Fruit fly (Drosophila melanogaster) whole organism, embryonic: ENCODE measurements around the gene Pph13.
A peak's percentile ranks its signal among the peaks of the same experiment; 100 is the strongest.

Experiments used
- Bdp1 ChIP-seq: fragments of 200-800 bp; sonication (Bioruptor generic); optimal IDR thresholded peaks from 3 replicates; lab custom pipeline; 2016; ENCODE audit warnings: missing biosample characterization, missing genetic modification characterization
- CG10979 ChIP-seq: fragments of 200-800 bp; sonication (Bioruptor generic); optimal IDR thresholded peaks from 2 replicates; lab custom pipeline; 2018; ENCODE audit warnings: missing biosample characterization, mild to moderate bottlenecking, missing genetic modification characterization, moderate library complexity
- CG11247 ChIP-seq: fragments of 200-800 bp; sonication (Bioruptor generic); IDR thresholded peaks from 2 replicates; pipeline ENCODE4 v1.3.6; 2022; ENCODE audit warnings: missing biosample characterization, missing genetic modification characterization
- CG11398 ChIP-seq: fragments of 200-800 bp; sonication (Bioruptor generic); optimal IDR thresholded peaks from 2 replicates; lab custom pipeline; 2016; ENCODE audit warnings: missing biosample characterization, missing genetic modification characterization
- CG12104 ChIP-seq: fragments of 200-800 bp; sonication (Bioruptor generic); optimal IDR thresholded peaks from 3 replicates; lab custom pipeline; 2016; ENCODE audit warnings: missing biosample characterization, missing genetic modification characterization
- CG12155 ChIP-seq: fragments of 200-800 bp; sonication (Bioruptor generic); optimal IDR thresholded peaks from 3 replicates; lab custom pipeline; 2016; ENCODE audit warnings: missing biosample characterization, missing genetic modification characterization
- CG14441 ChIP-seq: fragments of 200-800 bp; sonication (Bioruptor generic); IDR thresholded peaks from 2 replicates; pipeline ENCODE4 v1.3.6; 2022; ENCODE audit warnings: missing biosample characterization, missing genetic modification characterization
- CG17912 ChIP-seq: fragments of 200-800 bp; sonication (Bioruptor generic); optimal IDR thresholded peaks from 2 replicates; lab custom pipeline; 2018; ENCODE audit warnings: missing biosample characterization, mild to moderate bottlenecking, missing genetic modification characterization
- CG18011 ChIP-seq: fragments of 200-800 bp; sonication (Bioruptor generic); optimal IDR thresholded peaks from 2 replicates; lab custom pipeline; 2017; ENCODE audit warnings: missing biosample characterization, missing genetic modification characterization, mild to moderate bottlenecking, moderate library complexity, missing genotype
- CG1832 ChIP-seq: fragments of 200-800 bp; sonication (Bioruptor generic); optimal IDR thresholded peaks from 2 replicates; lab custom pipeline; 2017; ENCODE audit warnings: missing biosample characterization, mild to moderate bottlenecking, missing genetic modification characterization, inconsistent platforms
- CG2120 ChIP-seq: fragments of 200-800 bp; sonication (Bioruptor generic); optimal IDR thresholded peaks from 3 replicates; lab custom pipeline; 2016; ENCODE audit warnings: missing biosample characterization, missing genetic modification characterization
- CG3407 ChIP-seq: fragments of 200-800 bp; sonication (Bioruptor generic); optimal IDR thresholded peaks from 2 replicates; lab custom pipeline; 2018; ENCODE audit warnings: missing biosample characterization, mild to moderate bottlenecking, missing genetic modification characterization
- CG42726 ChIP-seq: fragments of 200-800 bp; sonication (Bioruptor generic); IDR thresholded peaks from 2 replicates; pipeline ENCODE4 v1.3.6; 2022; ENCODE audit warnings: missing biosample characterization, missing genetic modification characterization; ENCODE audit not compliant: partially characterized antibody
- CG5953 ChIP-seq: fragments of 200-800 bp; sonication (Bioruptor generic); IDR thresholded peaks from 2 replicates; pipeline ENCODE4 v1.3.6; 2022; ENCODE audit warnings: missing biosample characterization, missing genetic modification characterization
- CG6765 ChIP-seq: fragments of 200-800 bp; sonication (Bioruptor generic); optimal IDR thresholded peaks from 3 replicates; lab custom pipeline; 2017; ENCODE audit warnings: missing biosample characterization, mild to moderate bottlenecking, missing genetic modification characterization
- CG6813 ChIP-seq: fragments of 200-800 bp; sonication (Bioruptor generic); optimal IDR thresholded peaks from 2 replicates; lab custom pipeline; 2017; ENCODE audit warnings: missing biosample characterization, missing genetic modification characterization, mild to moderate bottlenecking, moderate library complexity, missing genetic modification reagents
- CG8281 ChIP-seq: fragments of 200-800 bp; sonication (Bioruptor generic); optimal IDR thresholded peaks from 2 replicates; lab custom pipeline; 2018; ENCODE audit warnings: missing biosample characterization, mild to moderate bottlenecking, missing genetic modification characterization, moderate library complexity
- CoRest ChIP-seq: fragments of 200-800 bp; sonication (Bioruptor generic); optimal IDR thresholded peaks from 3 replicates; lab custom pipeline; 2018; ENCODE audit warnings: missing biosample characterization, mild to moderate bottlenecking, missing genetic modification characterization, moderate library complexity
- Dbx ChIP-seq: fragments of 200-800 bp; sonication (Bioruptor generic); IDR thresholded peaks from 3 replicates; pipeline ENCODE4 v1.3.6; 2022; ENCODE audit warnings: missing biosample characterization, missing genetic modification characterization
- Dek ChIP-seq: fragments of 200-800 bp; sonication (Bioruptor generic); optimal IDR thresholded peaks from 3 replicates; lab custom pipeline; 2019; ENCODE audit warnings: missing biosample characterization, mild to moderate bottlenecking, missing genetic modification characterization, moderate library complexity
- E2f2 ChIP-seq: fragments of 200-800 bp; sonication (Bioruptor generic); IDR thresholded peaks from 2 replicates; pipeline ENCODE4 v1.3.6; 2022; ENCODE audit warnings: missing biosample characterization, missing genetic modification characterization
- Lhr ChIP-seq: fragments of 200-800 bp; sonication (Bioruptor generic); optimal IDR thresholded peaks from 3 replicates; lab custom pipeline; 2017; ENCODE audit warnings: mild to moderate bottlenecking, missing biosample characterization, missing genetic modification reagents, missing genetic modification characterization
- Lim3 ChIP-seq: fragments of 200-800 bp; sonication (Bioruptor generic); IDR thresholded peaks from 2 replicates; pipeline ENCODE4 v1.3.6; 2022; ENCODE audit warnings: missing biosample characterization, missing genetic modification characterization
- MBD-R2 ChIP-seq: fragments of 200-800 bp; sonication (Bioruptor generic); IDR thresholded peaks from 2 replicates; pipeline ENCODE4 v1.3.6; 2022; ENCODE audit warnings: missing biosample characterization, missing genetic modification characterization
- MTF-1 ChIP-seq: fragments of 200-800 bp; sonication (Bioruptor generic); optimal IDR thresholded peaks from 2 replicates; lab custom pipeline; 2018; ENCODE audit warnings: missing biosample characterization, mild to moderate bottlenecking, missing genetic modification characterization, borderline replicate concordance
- Mes4 ChIP-seq: fragments of 200-800 bp; sonication (Bioruptor generic); optimal IDR thresholded peaks from 2 replicates; lab custom pipeline; 2016; ENCODE audit warnings: missing biosample characterization, missing genetic modification characterization
- Myb ChIP-seq: fragments of 200-800 bp; sonication (Bioruptor generic); optimal IDR thresholded peaks from 2 replicates; lab custom pipeline; 2016; ENCODE audit warnings: missing biosample characterization, missing genetic modification characterization
- Oaz ChIP-seq: fragments of 200-800 bp; sonication (Bioruptor generic); IDR thresholded peaks from 2 replicates; pipeline ENCODE4 v1.3.6; 2022; ENCODE audit warnings: missing biosample characterization, missing genetic modification characterization
- Poxn ChIP-seq: fragments of 200-800 bp; sonication (Bioruptor generic); IDR thresholded peaks from 2 replicates; pipeline ENCODE4 v1.3.6; 2022; ENCODE audit warnings: missing biosample characterization, missing genetic modification characterization
- Side ChIP-seq: fragments of 200-800 bp; sonication (Bioruptor generic); optimal IDR thresholded peaks from 2 replicates; lab custom pipeline; 2016; ENCODE audit warnings: missing biosample characterization, missing genetic modification characterization
- Sin3A ChIP-seq: fragments of >200 bp; optimal IDR thresholded peaks from 2 replicates; lab custom pipeline; 2018
- Vsx1 ChIP-seq: fragments of 200-800 bp; sonication (Bioruptor generic); optimal IDR thresholded peaks from 2 replicates; lab custom pipeline; 2017; ENCODE audit warnings: missing biosample characterization, mild to moderate bottlenecking, missing genetic modification characterization, missing genetic modification reagents
- Xrp1 ChIP-seq: fragments of 200-800 bp; sonication (Bioruptor generic); IDR thresholded peaks from 2 replicates; pipeline ENCODE4 v1.3.6; 2022; ENCODE audit warnings: missing biosample characterization, missing genetic modification characterization
- caup ChIP-seq: fragments of 200-800 bp; sonication (Bioruptor generic); optimal IDR thresholded peaks from 3 replicates; lab custom pipeline; 2017; ENCODE audit warnings: missing biosample characterization, mild to moderate bottlenecking, missing genetic modification characterization, moderate library complexity; ENCODE audit not compliant: severe bottlenecking
- crp ChIP-seq, 2 experiments: fragments of 200-800 bp; sonication (Bioruptor generic); optimal IDR thresholded peaks; 2 replicates in 1 of 2; 3 replicates in 1 of 2; lab custom pipeline; 2017; ENCODE audit warnings: missing biosample characterization in 2 of 2, missing genetic modification characterization in 2 of 2, mild to moderate bottlenecking in 1 of 2, moderate library complexity in 1 of 2
- dimm ChIP-seq: fragments of 200-800 bp; sonication (Bioruptor generic); IDR thresholded peaks from 2 replicates; pipeline ENCODE4 v1.3.6; 2022; ENCODE audit warnings: missing biosample characterization, missing genetic modification characterization
- eve ChIP-seq, 2 experiments: fragments of >200 bp; optimal IDR thresholded peaks; 2 replicates each; lab custom pipeline; 2017; ENCODE audit warnings: missing biosample characterization in 2 of 2, missing genetic modification characterization in 2 of 2
- gce ChIP-seq: fragments of 200-800 bp; sonication (Bioruptor generic); IDR thresholded peaks from 3 replicates; pipeline ENCODE4 v1.3.6; 2022; ENCODE audit warnings: missing biosample characterization, missing genetic modification characterization
- her ChIP-seq: fragments of 200-800 bp; sonication (Bioruptor generic); optimal IDR thresholded peaks from 2 replicates; lab custom pipeline; 2016; ENCODE audit warnings: missing biosample characterization, missing genetic modification characterization
- nerfin-2 ChIP-seq: fragments of 200-800 bp; sonication (Bioruptor generic); IDR thresholded peaks from 2 replicates; pipeline ENCODE4 v1.3.6; 2022; ENCODE audit warnings: missing biosample characterization, missing genetic modification characterization; ENCODE audit not compliant: partially characterized antibody
- phol ChIP-seq: fragments of 200-800 bp; sonication (Bioruptor generic); optimal IDR thresholded peaks from 3 replicates; lab custom pipeline; 2018; ENCODE audit warnings: missing biosample characterization, mild to moderate bottlenecking, missing genetic modification characterization, moderate library complexity
- pnt ChIP-seq: fragments of 200-800 bp; sonication (Bioruptor generic); optimal IDR thresholded peaks from 3 replicates; lab custom pipeline; 2016; ENCODE audit warnings: missing biosample characterization, missing genetic modification characterization
- pum ChIP-seq: fragments of 200-800 bp; sonication (Bioruptor generic); optimal IDR thresholded peaks from 2 replicates; lab custom pipeline; 2016; ENCODE audit warnings: missing biosample characterization, missing genetic modification characterization
- pzg ChIP-seq: fragments of 200-800 bp; sonication (Bioruptor generic); optimal IDR thresholded peaks from 3 replicates; lab custom pipeline; 2018; ENCODE audit warnings: missing biosample characterization, mild to moderate bottlenecking, missing genetic modification characterization, moderate library complexity
- shn ChIP-seq: fragments of 200-800 bp; sonication (Bioruptor generic); optimal IDR thresholded peaks from 3 replicates; lab custom pipeline; 2016; ENCODE audit warnings: missing biosample characterization, missing genetic modification characterization
- slbo ChIP-seq: fragments of 200-800 bp; sonication (Bioruptor generic); IDR thresholded peaks from 2 replicates; pipeline ENCODE4 v1.3.6; 2022; ENCODE audit warnings: missing biosample characterization, missing genetic modification characterization
- stwl ChIP-seq: fragments of 200-800 bp; sonication (Bioruptor generic); optimal IDR thresholded peaks from 3 replicates; lab custom pipeline; 2018; ENCODE audit warnings: missing biosample characterization, mild to moderate bottlenecking, missing genetic modification characterization, moderate library complexity
- tna ChIP-seq: fragments of 200-800 bp; sonication (Bioruptor generic); IDR thresholded peaks from 2 replicates; pipeline ENCODE4 v1.3.6; 2022; ENCODE audit warnings: missing biosample characterization, missing genetic modification characterization; ENCODE audit not compliant: partially characterized antibody
- twi ChIP-seq: fragments of 200-800 bp; optimal IDR thresholded peaks from 2 replicates; lab custom pipeline; 2019; ENCODE audit warnings: missing biosample characterization, mild to moderate bottlenecking, missing genetic modification characterization, moderate library complexity
- wor ChIP-seq: fragments of 200-800 bp; sonication (Bioruptor generic); IDR thresholded peaks from 2 replicates; pipeline ENCODE4 v1.3.6; 2022; ENCODE audit warnings: missing biosample characterization, missing genetic modification characterization

Gene Pph13

dm6 chr2L:540572-541210 lies 36.6 kb upstream of the Pph13 start (continued):
- TF ChIP-seq CG11247 (GFP tag; lab: Robert Waterston, UW) (no peak), CoRest (tag; lab: Kevin White, UChicago) (peak; percentile 79), CG1832 (GFP tag; lab: Kevin White, UChicago) (no peak), CG14441 (GFP tag; lab: Robert Waterston, UW) (no peak), CG3407 (GFP tag; lab: Kevin White, UChicago) (no peak), nerfin-2 (GFP tag; lab: Robert Waterston, UW) (no peak), CG6765 (GFP tag; lab: Kevin White, UChicago) (peak; percentile 23), Myb (peak; percentile 100), twi (peak; percentile 8), CG6813 (GFP tag; lab: Kevin White, UChicago) (peak; percentile 17), CG5953 (GFP tag; lab: Robert Waterston, UW) (no peak), CG12155 (GFP tag; lab: Kevin White, UChicago) (no peak), Lhr (GFP tag; lab: Kevin White, UChicago) (peak; percentile 100), Dbx (GFP tag; lab: Robert Waterston, UW) (no peak), Side (GFP tag; lab: Kevin White, UChicago) (no peak), Poxn (no peak), Vsx1 (no peak), stwl (tag; lab: Kevin White, UChicago) (peak; percentile 70), caup (GFP tag; lab: Kevin White, UChicago) (peak; percentile 8), CG18011 (GFP tag; lab: Kevin White, UChicago) (no peak), Oaz (GFP tag; lab: Robert Waterston, UW) (no peak), CG8281 (tag; lab: Kevin White, UChicago) (no peak), E2f2 (GFP tag; lab: Robert Waterston, UW) (peak; percentile 74), CG10979 (no peak), Lim3 (GFP tag; lab: Robert Waterston, UW) (no peak), Dek (tag; lab: Kevin White, UChicago) (peak; percentile 19), CG42726 (GFP tag; lab: Robert Waterston, UW) (peak; percentile 28), CG11398 (GFP tag; lab: Kevin White, UChicago) (peak; percentile 36), MTF-1 (GFP tag; lab: Kevin White, UChicago) (no peak), pzg (GFP tag; lab: Kevin White, UChicago) (peak; percentile 55), wor (GFP tag; lab: Robert Waterston, UW) (no peak), dimm (GFP tag; lab: Robert Waterston, UW) (no peak), Bdp1 (GFP tag; lab: Kevin White, UChicago) (no peak), tna (GFP tag; lab: Robert Waterston, UW) (0 out of 2 replicates have a peak, but pooled peaks have one; percentile 56), CG17912 (GFP tag; lab: Kevin White, UChicago) (peak; percentile 77), her (GFP tag; lab: Kevin White, UChicago) (no peak), Xrp1 (no peak), shn (GFP tag; lab: Kevin White, UChicago) (no peak), eve (GFP tag; optimal IDR thresholded peaks at IDR 0.05; lab: Kevin White, UChicago) (no peak), slbo (GFP tag; lab: Robert Waterston, UW) (no peak; the same call in 1 of the 2 replicates), Sin3A (lab: Kevin White, UChicago) (peak; percentile 21), CG2120 (GFP tag; lab: Kevin White, UChicago) (no peak), pnt (GFP tag; lab: Kevin White, UChicago) (no peak), gce (GFP tag; lab: Robert Waterston, UW) (peak; percentile 58; the same call in 1 of the 3 replicates), crp (GFP tag; optimal IDR thresholded peaks at IDR 0.05; lab: Kevin White, UChicago) (peak; percentile 73 to 92), pum (GFP tag; lab: Kevin White, UChicago) (no peak), MBD-R2 (no peak; the same call in 1 of the 2 replicates), CG12104 (no peak), Mes4 (peak; percentile 21), phol (tag; lab: Kevin White, UChicago) (peak; percentile 100)
